Fruit fly (Drosophila melanogaster): ENCODE data around the gene Jarid2.

- no peak for TF ChIP-seq EcR (GFP tag; optimal IDR thresholded peaks at IDR 0.05)
- no peak for TF ChIP-seq CG8478 (optimal IDR thresholded peaks at IDR 0.05)
- no peak for TF ChIP-seq usp (GFP tag; optimal IDR thresholded peaks at IDR 0.05)
- TF ChIP-seq psq (optimal IDR thresholded peaks at IDR 0.05), result no peak
- TF ChIP-seq pan (optimal IDR thresholded peaks at IDR 0.05), result no peak
- no peak for TF ChIP-seq Dll (optimal IDR thresholded peaks at IDR 0.05)
Observed at dm6 chr3L:9476829-9477228, at the start of gene Jarid2, which contains the start of gene Uch-L5.
